Fruit fly (Drosophila melanogaster) whole organism, prepupa: ENCODE data around the gene elB.

Source experiments
- Blimp-1 ChIP-seq: fragments of 200-800 bp; sonication (Bioruptor generic); optimal IDR thresholded peaks from 3 replicates; lab custom pipeline; 2017; ENCODE audit warnings: missing biosample characterization, missing genetic modification characterization, mild to moderate bottlenecking, moderate library complexity, missing genetic modification reagents
- CG10631 ChIP-seq: fragments of 200-800 bp; sonication (Bioruptor generic); optimal IDR thresholded peaks from 2 replicates; lab custom pipeline; 2016; ENCODE audit warnings: missing biosample characterization, missing genetic modification characterization
- CG10669 ChIP-seq: fragments of 200-800 bp; sonication (Bioruptor generic); optimal IDR thresholded peaks from 3 replicates; lab custom pipeline; 2018; ENCODE audit warnings: missing biosample characterization, mild to moderate bottlenecking, missing genetic modification characterization, moderate library complexity
- CG11294 ChIP-seq: fragments of 200-800 bp; sonication (Bioruptor generic); IDR thresholded peaks from 2 replicates; pipeline ENCODE4 v1.3.6; 2022; ENCODE audit warnings: missing biosample characterization, missing genetic modification characterization
- CG11762 ChIP-seq: fragments of 200-800 bp; sonication (Bioruptor generic); optimal IDR thresholded peaks from 3 replicates; lab custom pipeline; 2016; ENCODE audit warnings: missing biosample characterization, missing genetic modification characterization; ENCODE audit not compliant: insufficient read depth
- CG11902 ChIP-seq: fragments of 200-800 bp; sonication (Bioruptor generic); optimal IDR thresholded peaks from 3 replicates; lab custom pipeline; 2016; ENCODE audit warnings: missing biosample characterization, missing genetic modification characterization
- CG15336 ChIP-seq: fragments of 200-800 bp; sonication (Bioruptor generic); IDR thresholded peaks from 2 replicates; pipeline ENCODE4 v1.3.6; 2022; ENCODE audit warnings: missing biosample characterization, missing genetic modification characterization
- CG1621 ChIP-seq: fragments of 200-800 bp; sonication (Bioruptor generic); optimal IDR thresholded peaks from 3 replicates; lab custom pipeline; 2018; ENCODE audit warnings: missing biosample characterization, mild to moderate bottlenecking, missing genetic modification characterization
- CG16779 ChIP-seq: fragments of 200-800 bp; sonication (Bioruptor generic); optimal IDR thresholded peaks from 3 replicates; lab custom pipeline; 2017; ENCODE audit warnings: missing biosample characterization, mild to moderate bottlenecking, missing genetic modification characterization
- CG3032 ChIP-seq: fragments of 200-800 bp; optimal IDR thresholded peaks from 2 replicates; lab custom pipeline; 2019; ENCODE audit warnings: missing biosample characterization, mild to moderate bottlenecking, missing genetic modification characterization, moderate library complexity
- CG34406 ChIP-seq: fragments of 200-800 bp; sonication (Bioruptor generic); optimal IDR thresholded peaks from 3 replicates; lab custom pipeline; 2016; ENCODE audit warnings: missing biosample characterization, missing genetic modification characterization
- CG4318 ChIP-seq: fragments of 200-800 bp; sonication (Bioruptor generic); optimal IDR thresholded peaks from 3 replicates; lab custom pipeline; 2017; ENCODE audit warnings: missing biosample characterization, mild to moderate bottlenecking, missing genetic modification characterization
- CG6163 ChIP-seq: fragments of 200-800 bp; sonication (Bioruptor generic); IDR thresholded peaks from 3 replicates; pipeline ENCODE4 v1.3.6; 2022; ENCODE audit warnings: missing biosample characterization, missing genetic modification characterization
- CG6854 ChIP-seq: fragments of 200-800 bp; sonication (Bioruptor generic); optimal IDR thresholded peaks from 2 replicates; lab custom pipeline; 2017; ENCODE audit warnings: missing biosample characterization, mild to moderate bottlenecking, missing genetic modification characterization
- CG9139 ChIP-seq: fragments of 200-800 bp; sonication (Bioruptor generic); optimal IDR thresholded peaks from 3 replicates; lab custom pipeline; 2017; ENCODE audit warnings: missing biosample characterization, mild to moderate bottlenecking, missing genetic modification characterization
- Eip78C ChIP-seq: fragments of 200-800 bp; sonication (Bioruptor generic); peaks from one replicate; lab custom pipeline; 2016; ENCODE audit warnings: missing biosample characterization, missing genetic modification characterization
- Eip93F ChIP-seq: fragments of 200-800 bp; sonication (Bioruptor generic); optimal IDR thresholded peaks from 2 replicates; lab custom pipeline; 2016; ENCODE audit warnings: missing biosample characterization, mild to moderate bottlenecking, missing genetic modification characterization
- Ets21C ChIP-seq: fragments of 200-800 bp; sonication (Bioruptor generic); optimal IDR thresholded peaks from 3 replicates; lab custom pipeline; 2016; ENCODE audit warnings: missing biosample characterization, missing genetic modification characterization
- Gug ChIP-seq: fragments of 200-800 bp; sonication (Bioruptor generic); IDR thresholded peaks from 2 replicates; pipeline ENCODE4 v1.3.6; 2022; ENCODE audit warnings: missing biosample characterization, missing genetic modification characterization
- Hr39 ChIP-seq: fragments of 200-800 bp; sonication (Bioruptor generic); optimal IDR thresholded peaks from 2 replicates; lab custom pipeline; 2016; ENCODE audit warnings: missing biosample characterization, missing genetic modification characterization
- Met ChIP-seq: fragments of 200-800 bp; sonication (Bioruptor generic); optimal IDR thresholded peaks from 3 replicates; lab custom pipeline; 2016; ENCODE audit warnings: missing biosample characterization, missing genetic modification characterization
- OdsH ChIP-seq: fragments of 200-800 bp; sonication (Bioruptor generic); optimal IDR thresholded peaks from 3 replicates; lab custom pipeline; 2016; ENCODE audit warnings: missing biosample characterization, missing genetic modification characterization
- Smox ChIP-seq: fragments of 200-800 bp; sonication (Bioruptor generic); optimal IDR thresholded peaks from 3 replicates; lab custom pipeline; 2016; ENCODE audit warnings: missing biosample characterization, missing genetic modification characterization
- Sox102F ChIP-seq: fragments of 200-800 bp; sonication (Bioruptor generic); optimal IDR thresholded peaks from 2 replicates; lab custom pipeline; 2016; ENCODE audit warnings: missing biosample characterization, mild to moderate bottlenecking, missing genetic modification characterization
- Sox14 ChIP-seq: fragments of 200-800 bp; sonication (Bioruptor generic); optimal IDR thresholded peaks from 3 replicates; lab custom pipeline; 2016; ENCODE audit warnings: missing biosample characterization, missing genetic modification characterization
- Sox15 ChIP-seq: fragments of 200-800 bp; sonication (Bioruptor generic); optimal IDR thresholded peaks from 3 replicates; lab custom pipeline; 2016; ENCODE audit warnings: missing biosample characterization, missing genetic modification characterization
- achi ChIP-seq: fragments of 200-800 bp; sonication (Bioruptor generic); optimal IDR thresholded peaks from 3 replicates; lab custom pipeline; 2016; ENCODE audit warnings: missing biosample characterization, missing genetic modification characterization
- cyc ChIP-seq: fragments of 200-800 bp; sonication (Bioruptor generic); optimal IDR thresholded peaks from 3 replicates; lab custom pipeline; 2016; ENCODE audit warnings: missing biosample characterization, missing genetic modification characterization
- dsx ChIP-seq: fragments of 200-800 bp; optimal IDR thresholded peaks from 3 replicates; lab custom pipeline; 2019; ENCODE audit warnings: missing biosample characterization, mild to moderate bottlenecking, missing genetic modification characterization, moderate library complexity; ENCODE audit not compliant: poor library complexity, severe bottlenecking
- eg ChIP-seq: fragments of 200-800 bp; sonication (Bioruptor generic); IDR thresholded peaks from 3 replicates; pipeline ENCODE4 v1.3.6; 2022; ENCODE audit warnings: missing biosample characterization, missing genetic modification characterization
- esn ChIP-seq: fragments of 200-800 bp; sonication (Bioruptor generic); optimal IDR thresholded peaks from 2 replicates; lab custom pipeline; 2016; ENCODE audit warnings: missing biosample characterization, mild to moderate bottlenecking, missing genetic modification characterization, moderate library complexity
- fd59A ChIP-seq: fragments of 200-800 bp; sonication (Bioruptor generic); optimal IDR thresholded peaks from 2 replicates; lab custom pipeline; 2017; ENCODE audit warnings: missing biosample characterization, mild to moderate bottlenecking, missing genetic modification characterization, missing genetic modification reagents
- fd85E ChIP-seq: fragments of 200-800 bp; sonication (Bioruptor generic); optimal IDR thresholded peaks from 3 replicates; lab custom pipeline; 2016; ENCODE audit warnings: missing biosample characterization, missing genetic modification characterization
- pdm3 ChIP-seq: fragments of 200-800 bp; sonication (Bioruptor generic); optimal IDR thresholded peaks from 3 replicates; lab custom pipeline; 2016; ENCODE audit warnings: missing biosample characterization, missing genetic modification characterization
- ss ChIP-seq, 2 experiments: fragments of 200-800 bp; sonication (Bioruptor generic); optimal IDR thresholded peaks; 2 replicates in 1 of 2; 3 replicates in 1 of 2; lab custom pipeline; 2017 to 2018; ENCODE audit warnings: mild to moderate bottlenecking in 2 of 2, missing biosample characterization in 2 of 2, missing genetic modification characterization in 2 of 2, moderate library complexity in 1 of 2
- svp ChIP-seq: fragments of 200-800 bp; sonication (Bioruptor generic); peaks from one replicate; lab custom pipeline; 2016; ENCODE audit warnings: missing biosample characterization, missing genetic modification characterization

The elB gene

dm6 chr2L:14386522-14386921 lies 22.8 kb downstream of the elB start (continued):
- TF ChIP-seq CG3032 (tag; lab: Kevin White, UChicago) (peak; percentile 91), Blimp-1 (GFP tag; lab: Kevin White, UChicago) (peak; percentile 82), cyc (peak; percentile 95), fd59A (peak; percentile 96), CG9139 (GFP tag; lab: Kevin White, UChicago) (peak; percentile 85), CG6163 (GFP tag; lab: Robert Waterston, UW) (peak; percentile 94), Hr39 (GFP tag; lab: Kevin White, UChicago) (peak; percentile 94), CG15336 (GFP tag; lab: Robert Waterston, UW) (peak; percentile 81), CG4318 (GFP tag; lab: Kevin White, UChicago) (peak; percentile 70), achi (GFP tag; lab: Kevin White, UChicago) (peak; percentile 92), CG10631 (GFP tag; lab: Kevin White, UChicago) (peak; percentile 95), dsx (GFP tag; lab: Kevin White, UChicago) (peak; percentile 72), CG6854 (peak; percentile 92), svp (peak; percentile 95), CG1621 (tag; lab: Kevin White, UChicago) (peak; percentile 89), eg (GFP tag; lab: Robert Waterston, UW) (peak; percentile 72; the same call in 2 of the 3 replicates), esn (GFP tag; lab: Kevin White, UChicago) (peak; percentile 97), CG11902 (GFP tag; lab: Kevin White, UChicago) (peak; percentile 84), CG11294 (GFP tag; lab: Robert Waterston, UW) (peak; percentile 59), Gug (GFP tag; lab: Robert Waterston, UW) (peak; percentile 78), Eip93F (peak; percentile 94), CG34406 (GFP tag; lab: Kevin White, UChicago) (peak; percentile 91), pdm3 (peak; percentile 92), OdsH (GFP tag; lab: Kevin White, UChicago) (peak; percentile 92)

- TF ChIP-seq Sox102F (peak; percentile 13), Eip78C (peak; percentile 62), ss (GFP tag; optimal IDR thresholded peaks at IDR 0.05; lab: Kevin White, UChicago) (peak in 1 of 2 experiments; percentile 4), OdsH (GFP tag; lab: Kevin White, UChicago) (no peak)
Measured at dm6 chr2L:14381881-14382280, 27.5 kb downstream of the elB start.

DNA sequence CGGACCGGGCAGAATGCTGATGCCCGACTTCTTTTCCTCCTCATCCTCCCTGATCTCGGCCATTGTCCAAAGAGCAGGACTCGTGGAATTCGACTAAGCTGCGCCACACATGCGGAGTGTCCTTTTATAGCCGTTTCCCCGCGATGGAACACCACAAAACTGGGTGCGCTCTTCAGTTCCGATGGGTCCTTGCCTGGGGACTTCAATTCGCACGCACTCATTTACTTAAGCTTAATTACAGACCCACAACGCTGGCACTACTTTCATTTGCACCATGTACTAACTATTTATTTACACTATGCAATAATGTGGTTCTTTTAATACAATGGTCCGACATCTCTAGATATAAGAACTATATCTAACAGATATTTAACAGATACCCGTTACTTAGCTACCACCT lies 28.3 kb downstream of the elB start, which contains the start of gene ppk:
ppk (minus strand) TSS at position 101 of the 400 bp plus-strand sequence.
- TF ChIP-seq ss (GFP tag; optimal IDR thresholded peaks at IDR 0.05; lab: Kevin White, UChicago): no peak
- no peak for TF ChIP-seq Sox15 (GFP tag; lab: Kevin White, UChicago)
- TF ChIP-seq Met (GFP tag; lab: Kevin White, UChicago): no peak
- TF ChIP-seq Eip78C: no peak
- TF ChIP-seq Smox (GFP tag; lab: Kevin White, UChicago): no peak
- TF ChIP-seq fd85E (GFP tag; lab: Kevin White, UChicago): no peak
- TF ChIP-seq eg (GFP tag; lab: Robert Waterston, UW): no peak
- no peak for TF ChIP-seq CG16779
- TF ChIP-seq OdsH (GFP tag; lab: Kevin White, UChicago): no peak
- no peak for TF ChIP-seq Gug (GFP tag; lab: Robert Waterston, UW)
- no peak for TF ChIP-seq CG10669 (GFP tag; lab: Kevin White, UChicago)
- no peak for TF ChIP-seq CG15336 (GFP tag; lab: Robert Waterston, UW)
- no peak for TF ChIP-seq Ets21C (GFP tag; lab: Kevin White, UChicago)
- TF ChIP-seq Sox14 (GFP tag; lab: Kevin White, UChicago): no peak
- no peak for TF ChIP-seq CG11902 (GFP tag; lab: Kevin White, UChicago)
- no peak for TF ChIP-seq CG1621 (tag; lab: Kevin White, UChicago)
- no peak for TF ChIP-seq CG11762 (GFP tag; lab: Kevin White, UChicago)
- no peak for TF ChIP-seq pdm3
- no peak for TF ChIP-seq CG4318 (GFP tag; lab: Kevin White, UChicago)
- TF ChIP-seq, all 60 proteins: peak for 0
